Worm (Caenorhabditis elegans) whole organism, L2 larva: Measurements from ENCODE around the gene T13C5.6.

Experiments used
- C34F6.9 ChIP-seq: fragments of 150-350 bp; optimal IDR thresholded peaks from 2 replicates; lab custom pipeline; 2014; ENCODE audit warnings: missing biosample characterization, missing genetic modification characterization
- F13H6.1 ChIP-seq: sonication (generic microtip); optimal IDR thresholded peaks from 2 replicates; lab custom pipeline; 2016; ENCODE audit warnings: missing genetic modification characterization, missing compliant biosample characterization
- R02D3.7 ChIP-seq: fragments of 150-350 bp; optimal IDR thresholded peaks from 2 replicates; lab custom pipeline; 2014; ENCODE audit warnings: missing biosample characterization, missing genetic modification characterization
- Y55F3AM.14 ChIP-seq: fragments of 200-800 bp; sonication (Bioruptor generic); optimal IDR thresholded peaks from 2 replicates; lab custom pipeline; 2018; ENCODE audit warnings: mild to moderate bottlenecking, missing genetic modification characterization, missing compliant biosample characterization
- ZK546.5 ChIP-seq: sonication (generic microtip); optimal IDR thresholded peaks from 2 replicates; lab custom pipeline; 2017; ENCODE audit warnings: missing biosample characterization, missing genetic modification characterization
- alr-1 ChIP-seq: fragments of 150-350 bp; optimal IDR thresholded peaks from 2 replicates; lab custom pipeline; 2014; ENCODE audit warnings: missing biosample characterization, missing genetic modification characterization
- aly-2 ChIP-seq: fragments of 150-350 bp; optimal IDR thresholded peaks from 2 replicates; lab custom pipeline; 2014; ENCODE audit warnings: missing biosample characterization, missing genetic modification characterization
- ama-1 ChIP-seq: fragments of 150-350 bp; optimal IDR thresholded peaks from 2 replicates; lab custom pipeline; 2018; ENCODE audit warnings: inconsistent platforms
- blmp-1 ChIP-seq: sonication (generic microtip); optimal IDR thresholded peaks from 2 replicates; lab custom pipeline; 2017; ENCODE audit warnings: missing genetic modification characterization, mild to moderate bottlenecking, missing compliant biosample characterization, antibody characterized with exemption, moderate library complexity; ENCODE audit not compliant: insufficient read depth
- ceh-16 ChIP-seq: fragments of 150-350 bp; optimal IDR thresholded peaks from 2 replicates; lab custom pipeline; 2014; ENCODE audit warnings: missing biosample characterization, missing genetic modification characterization
- ceh-82 ChIP-seq: fragments of 150-350 bp; optimal IDR thresholded peaks from 2 replicates; lab custom pipeline; 2014; ENCODE audit warnings: missing biosample characterization, missing genetic modification characterization
- crh-2 ChIP-seq: sonication (generic microtip); optimal IDR thresholded peaks from 2 replicates; lab custom pipeline; 2017; ENCODE audit warnings: missing biosample characterization, missing genetic modification characterization
- dmd-4 ChIP-seq: sonication (generic microtip); optimal IDR thresholded peaks from 2 replicates; lab custom pipeline; 2017; ENCODE audit warnings: missing biosample characterization, missing genetic modification characterization
- egl-27 ChIP-seq: sonication (generic microtip); optimal IDR thresholded peaks from 3 replicates; lab custom pipeline; 2017; ENCODE audit warnings: missing biosample characterization, missing genetic modification reagents, missing genetic modification characterization
- elt-1 ChIP-seq: fragments of 150-350 bp; optimal IDR thresholded peaks from 2 replicates; lab custom pipeline; 2014; ENCODE audit warnings: missing biosample characterization, missing genetic modification characterization
- elt-3 ChIP-seq: sonication (generic microtip); optimal IDR thresholded peaks from 2 replicates; lab custom pipeline; 2017; ENCODE audit warnings: missing biosample characterization, missing genetic modification characterization
- fos-1 ChIP-seq: fragments of 150-350 bp; optimal IDR thresholded peaks from 2 replicates; lab custom pipeline; 2014; ENCODE audit warnings: missing biosample characterization, missing genetic modification characterization
- gmeb-1 ChIP-seq: fragments of 150-350 bp; optimal IDR thresholded peaks from 2 replicates; lab custom pipeline; 2014; ENCODE audit warnings: missing biosample characterization, missing genetic modification characterization
- lin-11 ChIP-seq: fragments of 150-350 bp; sonication (generic microtip); optimal IDR thresholded peaks from 2 replicates; lab custom pipeline; 2014; ENCODE audit warnings: missing biosample characterization, missing genetic modification characterization, inconsistent platforms, mixed read lengths
- lin-13 ChIP-seq: fragments of 150-350 bp; optimal IDR thresholded peaks from 2 replicates; lab custom pipeline; 2014; ENCODE audit warnings: missing biosample characterization, missing genetic modification reagents, missing genetic modification characterization
- lin-39 ChIP-seq: fragments of 150-350 bp; optimal IDR thresholded peaks from 2 replicates; lab custom pipeline; 2014; ENCODE audit warnings: missing biosample characterization, missing genetic modification reagents, missing genetic modification characterization
- lsy-2 ChIP-seq, 2 experiments: fragments of 150-350 bp in 1 of 2; sonication (generic microtip) in 1 of 2; optimal IDR thresholded peaks; 2 replicates each; lab custom pipeline; 2014 to 2017; ENCODE audit warnings: missing biosample characterization in 2 of 2, missing genetic modification characterization in 2 of 2
- mab-5 ChIP-seq: fragments of 150-350 bp; optimal IDR thresholded peaks from 2 replicates; lab custom pipeline; 2014; ENCODE audit warnings: missing biosample characterization, missing genetic modification characterization
- mdl-1 ChIP-seq, 2 experiments: fragments of 150-350 bp in 1 of 2; sonication (generic microtip) in 1 of 2; optimal IDR thresholded peaks; 2 replicates each; lab custom pipeline; 2017; ENCODE audit warnings: missing biosample characterization in 2 of 2, missing genetic modification characterization in 2 of 2
- nhr-10 ChIP-seq: sonication (generic microtip); optimal IDR thresholded peaks from 2 replicates; lab custom pipeline; 2017; ENCODE audit warnings: missing biosample characterization, missing genetic modification characterization
- nhr-11 ChIP-seq: fragments of 150-350 bp; optimal IDR thresholded peaks from 2 replicates; lab custom pipeline; 2014; ENCODE audit warnings: missing biosample characterization, missing genetic modification characterization
- nhr-12 ChIP-seq: fragments of 150-350 bp; optimal IDR thresholded peaks from 2 replicates; lab custom pipeline; 2014; ENCODE audit warnings: missing biosample characterization, missing genetic modification characterization
- nhr-129 ChIP-seq: fragments of 150-350 bp; optimal IDR thresholded peaks from 2 replicates; lab custom pipeline; 2014; ENCODE audit warnings: missing biosample characterization, missing genetic modification characterization
- nhr-21 ChIP-seq: fragments of 150-350 bp; optimal IDR thresholded peaks from 2 replicates; lab custom pipeline; 2014; ENCODE audit warnings: missing biosample characterization, missing genetic modification characterization
- nhr-237 ChIP-seq: fragments of 150-350 bp; optimal IDR thresholded peaks from 2 replicates; lab custom pipeline; 2014; ENCODE audit warnings: missing biosample characterization, missing genetic modification characterization
- nhr-25 ChIP-seq: fragments of 150-350 bp; sonication (generic microtip); optimal IDR thresholded peaks from 3 replicates; lab custom pipeline; 2014; ENCODE audit warnings: missing biosample characterization, missing genetic modification characterization
- nhr-6 ChIP-seq: fragments of 150-350 bp; optimal IDR thresholded peaks from 2 replicates; lab custom pipeline; 2014; ENCODE audit warnings: missing biosample characterization, missing genetic modification characterization
- nhr-77 ChIP-seq: fragments of 150-350 bp; optimal IDR thresholded peaks from 2 replicates; lab custom pipeline; 2014; ENCODE audit warnings: missing biosample characterization, missing genetic modification characterization
- peb-1 ChIP-seq: fragments of 150-350 bp; optimal IDR thresholded peaks from 2 replicates; lab custom pipeline; 2014; ENCODE audit warnings: missing biosample characterization, missing genetic modification characterization
- sem-4 ChIP-seq: fragments of 150-350 bp; optimal IDR thresholded peaks from 2 replicates; lab custom pipeline; 2014; ENCODE audit warnings: missing biosample characterization, missing genetic modification reagents, missing genetic modification characterization
- skn-1 ChIP-seq: sonication (generic microtip); optimal IDR thresholded peaks from 2 replicates; lab custom pipeline; 2017; ENCODE audit warnings: missing biosample characterization, missing genetic modification characterization
- sma-3 ChIP-seq: sonication (generic microtip); optimal IDR thresholded peaks from 2 replicates; lab custom pipeline; 2016; ENCODE audit warnings: missing genetic modification reagents, missing genetic modification characterization, missing compliant biosample characterization
- sma-9 ChIP-seq, 2 experiments: fragments of 150-350 bp in 1 of 2; sonication (generic microtip) in 1 of 2; optimal IDR thresholded peaks; 2 replicates each; lab custom pipeline; 2014 to 2016; ENCODE audit warnings: missing genetic modification characterization in 2 of 2, mild to moderate bottlenecking in 1 of 2, missing biosample characterization in 1 of 2, missing compliant biosample characterization in 1 of 2, missing genetic modification reagents in 1 of 2, moderate library complexity in 1 of 2
- snpc-4 ChIP-seq: fragments of 150-350 bp; optimal IDR thresholded peaks from 2 replicates; lab custom pipeline; 2014; ENCODE audit warnings: missing biosample characterization, missing genetic modification characterization
- unc-39 ChIP-seq: fragments of 150-350 bp; optimal IDR thresholded peaks from 2 replicates; lab custom pipeline; 2014; ENCODE audit warnings: missing biosample characterization, missing genetic modification characterization
- unc-55 ChIP-seq: fragments of 150-350 bp; sonication (generic microtip); optimal IDR thresholded peaks from 3 replicates; lab custom pipeline; 2014; ENCODE audit warnings: missing biosample characterization, missing genetic modification reagents, missing genetic modification characterization
- unc-62 ChIP-seq: fragments of 150-350 bp; optimal IDR thresholded peaks from 2 replicates; lab custom pipeline; 2014; ENCODE audit warnings: missing biosample characterization, missing genetic modification reagents, missing genetic modification characterization
- zag-1 ChIP-seq: fragments of 150-350 bp; optimal IDR thresholded peaks from 2 replicates; lab custom pipeline; 2014; ENCODE audit warnings: missing biosample characterization, missing genetic modification characterization
- ztf-1 ChIP-seq: fragments of 200-800 bp; sonication (Bioruptor generic); conservative IDR thresholded peaks from 2 replicates; pipeline ENCODE4 v1.3.6; 2022; ENCODE audit warnings: missing genetic modification characterization, missing compliant biosample characterization
- ztf-11 ChIP-seq: sonication (generic microtip); optimal IDR thresholded peaks from 2 replicates; lab custom pipeline; 2017; ENCODE audit warnings: missing biosample characterization, missing genetic modification characterization
- ztf-4 ChIP-seq: fragments of 150-350 bp; optimal IDR thresholded peaks from 2 replicates; lab custom pipeline; 2014; ENCODE audit warnings: missing biosample characterization, missing genetic modification characterization

Gene T13C5.6

ce11 chrX:6251321-6251720, 43.8 kb upstream of the T13C5.6 start:
- no peak for TF ChIP-seq nhr-77 (tag; lab: Kevin White, UChicago)
- TF ChIP-seq fos-1 (tag; lab: Kevin White, UChicago): no peak
- TF ChIP-seq sma-9 (GFP tag; optimal IDR thresholded peaks at IDR 0.05; lab: Kevin White, UChicago): peak; percentile 1
- TF ChIP-seq sma-9 (tag; optimal IDR thresholded peaks at IDR 0.05; lab: Kevin White, UChicago): no peak
- no peak for TF ChIP-seq F13H6.1
- no peak for TF ChIP-seq alr-1 (tag; lab: Kevin White, UChicago)
- TF ChIP-seq nhr-21 (tag; lab: Kevin White, UChicago): peak; percentile 26
- TF ChIP-seq blmp-1 (tag; lab: Kevin White, UChicago): no peak

ce11 chrX:6250866-6251265, 43.4 kb upstream of the T13C5.6 start:
- no peak for TF ChIP-seq nhr-237
- TF ChIP-seq ama-1: no peak
- TF ChIP-seq nhr-12: no peak
- TF ChIP-seq sem-4 (tag; lab: Kevin White, UChicago): peak; percentile 30
- TF ChIP-seq blmp-1 (tag; lab: Kevin White, UChicago): no peak
- TF ChIP-seq mdl-1 (tag; optimal IDR thresholded peaks at IDR 0.05; lab: Kevin White, UChicago): no peak
- no peak for TF ChIP-seq crh-2
- TF ChIP-seq sma-9 (GFP tag; optimal IDR thresholded peaks at IDR 0.05; lab: Kevin White, UChicago): peak; percentile 62
- TF ChIP-seq sma-9 (tag; optimal IDR thresholded peaks at IDR 0.05; lab: Kevin White, UChicago): no peak
- TF ChIP-seq lin-13 (GFP tag; lab: Kevin White, UChicago): no peak
- TF ChIP-seq lsy-2 (tag; optimal IDR thresholded peaks at IDR 0.05; lab: Kevin White, UChicago): peak in 1 of 2 experiments; percentile 4
- TF ChIP-seq zag-1: peak; percentile 57
- no peak for TF ChIP-seq unc-62
- no peak for TF ChIP-seq lin-39 (tag; lab: Kevin White, UChicago)
- TF ChIP-seq ceh-16: no peak
- no peak for TF ChIP-seq C34F6.9 (tag; lab: Kevin White, UChicago)
- TF ChIP-seq, all 48 proteins: peak for 4

ce11 chrX:6250272-6250752, 42.8 kb upstream of the T13C5.6 start:
- TF ChIP-seq nhr-21 (tag; lab: Kevin White, UChicago): peak; percentile 66
- no peak for TF ChIP-seq elt-3 (tag; lab: Kevin White, UChicago)
- TF ChIP-seq aly-2 (tag; lab: Kevin White, UChicago): no peak
- TF ChIP-seq lsy-2 (tag; optimal IDR thresholded peaks at IDR 0.05; lab: Kevin White, UChicago): peak in 1 of 2 experiments; percentile 32
- TF ChIP-seq unc-62: no peak
- peak; percentile 8 for TF ChIP-seq lin-13 (GFP tag; lab: Kevin White, UChicago)
- no peak for TF ChIP-seq ztf-4
- no peak for TF ChIP-seq Y55F3AM.14
- TF ChIP-seq elt-1 (tag; lab: Kevin White, UChicago): no peak
- no peak for TF ChIP-seq peb-1
- TF ChIP-seq nhr-77 (tag; lab: Kevin White, UChicago): no peak
- peak; percentile 70 for TF ChIP-seq sma-3
- TF ChIP-seq mab-5 (tag; lab: Kevin White, UChicago): no peak
- TF ChIP-seq fos-1 (tag; lab: Kevin White, UChicago): peak; percentile 90
- no peak for TF ChIP-seq nhr-10 (tag; lab: Kevin White, UChicago)
- no peak for TF ChIP-seq dmd-4 (tag; lab: Kevin White, UChicago)
- peak; percentile 6 for TF ChIP-seq gmeb-1 (tag; lab: Kevin White, UChicago)
- no peak for TF ChIP-seq alr-1 (tag; lab: Kevin White, UChicago)
- TF ChIP-seq snpc-4 (tag; lab: Kevin White, UChicago): no peak
- TF ChIP-seq skn-1 (tag; lab: Kevin White, UChicago): no peak
- TF ChIP-seq C34F6.9 (tag; lab: Kevin White, UChicago): peak; percentile 86
- TF ChIP-seq unc-55 (GFP tag; lab: Kevin White, UChicago): peak; percentile 17
- no peak for TF ChIP-seq unc-39 (tag; lab: Kevin White, UChicago)
- no peak for TF ChIP-seq nhr-12
- no peak for TF ChIP-seq R02D3.7 (tag; lab: Kevin White, UChicago)
- TF ChIP-seq zag-1: no peak
- no peak for TF ChIP-seq lin-11 (tag; lab: Kevin White, UChicago)
- TF ChIP-seq nhr-11 (tag; lab: Kevin White, UChicago): no peak
- no peak for TF ChIP-seq ceh-16
- no peak for TF ChIP-seq ztf-11 (tag; lab: Kevin White, UChicago)
- no peak for TF ChIP-seq ceh-82 (tag; lab: Kevin White, UChicago)
- peak; percentile 75 for TF ChIP-seq sem-4 (tag; lab: Kevin White, UChicago)
- TF ChIP-seq F13H6.1: peak; percentile 74
- peak; percentile 42 for TF ChIP-seq crh-2
- peak; percentile 4 for TF ChIP-seq nhr-25 (tag; lab: Kevin White, UChicago)
- TF ChIP-seq blmp-1 (tag; lab: Kevin White, UChicago): peak; percentile 1
- peak; percentile 11 for TF ChIP-seq ama-1
- peak; percentile 98 for TF ChIP-seq nhr-129 (tag; lab: Kevin White, UChicago)
- TF ChIP-seq ztf-1 (GFP tag; lab: Robert Waterston, UW): no peak
- no peak for TF ChIP-seq lin-39 (tag; lab: Kevin White, UChicago)
- peak; percentile 49 for TF ChIP-seq egl-27 (tag; lab: Kevin White, UChicago)
- TF ChIP-seq mdl-1 (tag; optimal IDR thresholded peaks at IDR 0.05; lab: Kevin White, UChicago): peak; percentile 9 to 28
- no peak for TF ChIP-seq nhr-6 (tag; lab: Kevin White, UChicago)
- no peak for TF ChIP-seq ZK546.5 (tag; lab: Kevin White, UChicago)
- peak; percentile 87 for TF ChIP-seq sma-9 (GFP tag; optimal IDR thresholded peaks at IDR 0.05; lab: Kevin White, UChicago)
- no peak for TF ChIP-seq sma-9 (tag; optimal IDR thresholded peaks at IDR 0.05; lab: Kevin White, UChicago)
